Worm (Caenorhabditis elegans): ENCODE data around the gene F44E5.4.
A peak's percentile ranks its signal among the peaks of the same experiment; 100 is the strongest.

F44E5.4 gene

ce11 chrII:11751615-11752174 is 7.4 kb downstream of the F44E5.4 start (continued):
- TF ChIP-seq K09A11.1 (tag; optimal IDR thresholded peaks at IDR 0.05; ENCODE audit: insufficient read depth): no peak
- no peak for TF ChIP-seq lin-11 (tag; optimal IDR thresholded peaks at IDR 0.05)
- no peak for TF ChIP-seq eyg-1 (tag; optimal IDR thresholded peaks at IDR 0.05)
- TF ChIP-seq hlh-15 (tag; optimal IDR thresholded peaks at IDR 0.05): no peak
- TF ChIP-seq sdc-2 (tag; optimal IDR thresholded peaks at IDR 0.05): no peak
- TF ChIP-seq che-1 (tag; optimal IDR thresholded peaks at IDR 0.05): no peak
- no peak for TF ChIP-seq ceh-30 (tag; optimal IDR thresholded peaks at IDR 0.05)
- TF ChIP-seq odd-2 (tag; optimal IDR thresholded peaks at IDR 0.05): no peak
- no peak for TF ChIP-seq fax-1 (tag; optimal IDR thresholded peaks at IDR 0.05)
- no peak for TF ChIP-seq pros-1 (tag; optimal IDR thresholded peaks at IDR 0.05)
- no peak for TF ChIP-seq dmd-4 (tag; optimal IDR thresholded peaks at IDR 0.05; ENCODE audit: borderline replicate concordance)
- no peak for TF ChIP-seq unc-3 (GFP tag; conservative IDR thresholded peaks at IDR 0.05)
- TF ChIP-seq unc-3 (tag; optimal IDR thresholded peaks at IDR 0.05): no peak
- no peak for TF ChIP-seq fkh-10 (GFP tag; optimal IDR thresholded peaks at IDR 0.05)
- peak; percentile 37 for TF ChIP-seq C08G9.2 (tag; optimal IDR thresholded peaks at IDR 0.05)
- peak; percentile 47 for TF ChIP-seq unc-55 (GFP tag; optimal IDR thresholded peaks at IDR 0.05)

DNA sequence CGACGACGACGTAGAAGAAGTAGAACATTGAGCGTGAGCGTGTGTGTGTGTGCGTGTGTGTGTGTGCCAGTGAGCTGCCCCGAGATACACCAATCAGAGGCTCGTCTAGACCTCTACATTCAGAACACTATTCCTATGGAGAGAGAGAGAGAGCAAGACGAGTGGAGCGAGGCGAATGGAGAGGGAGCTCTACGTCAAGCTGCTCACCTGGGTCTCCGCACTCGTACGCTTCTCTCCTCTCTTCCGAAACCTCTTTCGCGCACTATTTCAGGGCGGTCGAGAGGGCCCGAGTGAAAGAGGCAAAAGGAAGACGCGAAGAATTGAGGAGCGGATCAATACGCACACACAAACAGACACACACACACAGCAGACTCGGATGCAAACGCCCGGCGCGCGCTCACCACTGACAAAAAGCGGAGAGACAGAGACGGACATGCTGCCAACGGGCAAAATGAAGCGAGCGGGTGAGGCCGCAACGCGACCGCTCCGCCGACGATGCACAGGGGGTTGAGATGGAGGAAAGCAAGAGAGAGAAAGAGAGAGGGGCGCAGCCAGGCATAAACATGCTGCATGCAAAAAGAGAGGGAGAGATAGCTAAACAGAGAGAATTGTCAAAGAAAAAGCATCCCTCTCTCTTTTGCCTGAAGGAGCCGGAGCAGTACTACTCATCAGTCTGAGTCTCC is 9.5 kb downstream of the F44E5.4 start:
- peak; percentile 1; the same call in 1 of the 2 replicates for TF ChIP-seq sox-2 (GFP tag; IDR thresholded peaks at IDR 0.05)
- peak; percentile 55 for TF ChIP-seq ceh-2 (tag; optimal IDR thresholded peaks at IDR 0.05)
- peak; percentile 83 for TF ChIP-seq ceh-14 (tag; optimal IDR thresholded peaks at IDR 0.05)
- TF ChIP-seq ceh-6 (GFP tag; optimal IDR thresholded peaks at IDR 0.05): peak; percentile 25
- no peak for TF ChIP-seq ceh-24 (tag; optimal IDR thresholded peaks at IDR 0.05)
- TF ChIP-seq fkh-10 (GFP tag; optimal IDR thresholded peaks at IDR 0.05): no peak
- peak; percentile 53 for TF ChIP-seq ceh-22 (tag; optimal IDR thresholded peaks at IDR 0.05)
- no peak for TF ChIP-seq sox-4 (tag; optimal IDR thresholded peaks at IDR 0.05)
- TF ChIP-seq pat-9 (tag; optimal IDR thresholded peaks at IDR 0.05): no peak
- TF ChIP-seq hlh-30 (tag; optimal IDR thresholded peaks at IDR 0.05; ENCODE audit: insufficient read depth): peak; percentile 68
- no peak for TF ChIP-seq nhr-11 (tag; optimal IDR thresholded peaks at IDR 0.05)
- peak; percentile 68 for TF ChIP-seq ceh-19 (GFP tag; optimal IDR thresholded peaks at IDR 0.05)
- no peak for TF ChIP-seq pag-3 (tag; optimal IDR thresholded peaks at IDR 0.05; ENCODE audit: borderline replicate concordance)
- TF ChIP-seq elt-4 (tag; optimal IDR thresholded peaks at IDR 0.05): peak; percentile 79
- no peak for TF ChIP-seq gmeb-2 (tag; optimal IDR thresholded peaks at IDR 0.05)
- peak; percentile 35 for TF ChIP-seq elt-2 (tag; optimal IDR thresholded peaks at IDR 0.05)
- peak; percentile 93 for TF ChIP-seq ceh-48 (tag; optimal IDR thresholded peaks at IDR 0.05)
- TF ChIP-seq fkh-6 (tag; optimal IDR thresholded peaks at IDR 0.05): peak; percentile 30
- TF ChIP-seq fax-1 (tag; optimal IDR thresholded peaks at IDR 0.05): peak; percentile 48
- peak; percentile 4 for TF ChIP-seq che-1 (tag; optimal IDR thresholded peaks at IDR 0.05)
- no peak for TF ChIP-seq pax-1 (tag; optimal IDR thresholded peaks at IDR 0.05)
- peak; percentile 5 for TF ChIP-seq T23F11.4 (GFP tag; optimal IDR thresholded peaks at IDR 0.05)
- TF ChIP-seq syd-9 (tag; optimal IDR thresholded peaks at IDR 0.05): peak; percentile 81
- no peak for TF ChIP-seq K09A11.1 (tag; optimal IDR thresholded peaks at IDR 0.05; ENCODE audit: insufficient read depth)
- TF ChIP-seq hlh-13 (GFP tag; optimal IDR thresholded peaks at IDR 0.05): no peak
- TF ChIP-seq ztf-16 (tag; optimal IDR thresholded peaks at IDR 0.05): peak; percentile 55
- TF ChIP-seq ceh-30 (tag; optimal IDR thresholded peaks at IDR 0.05): peak; percentile 35
- peak; percentile 1 for TF ChIP-seq zip-5 (tag; optimal IDR thresholded peaks at IDR 0.05)
- no peak for TF ChIP-seq nhr-232 (tag; optimal IDR thresholded peaks at IDR 0.05)
- peak; percentile 49 for TF ChIP-seq mec-3 (tag; optimal IDR thresholded peaks at IDR 0.05; ENCODE audit: borderline replicate concordance)
- TF ChIP-seq unc-3 (GFP tag; conservative IDR thresholded peaks at IDR 0.05): no peak
- peak; percentile 70 for TF ChIP-seq unc-3 (tag; optimal IDR thresholded peaks at IDR 0.05)
- TF ChIP-seq ttx-3 (tag; optimal IDR thresholded peaks at IDR 0.05): no peak
- TF ChIP-seq madf-2 (tag; optimal IDR thresholded peaks at IDR 0.05): no peak
- TF ChIP-seq ceh-34 (tag; optimal IDR thresholded peaks at IDR 0.05): peak; percentile 94
- peak; percentile 99 for TF ChIP-seq ceh-18 (tag; optimal IDR thresholded peaks at IDR 0.05)
- TF ChIP-seq tbx-2 (tag; optimal IDR thresholded peaks at IDR 0.05): peak; percentile 90
- TF ChIP-seq pha-2 (tag; optimal IDR thresholded peaks at IDR 0.05): peak; percentile 61
- peak; percentile 89 for TF ChIP-seq ref-2 (tag; optimal IDR thresholded peaks at IDR 0.05)
- peak; percentile 62 for TF ChIP-seq sdc-2 (tag; optimal IDR thresholded peaks at IDR 0.05)
